Worm (Caenorhabditis elegans) whole organism, L4 larva: ENCODE measurements around the gene akap-1.

Experiments used
- F37D6.2 ChIP-seq: sonication (generic microtip); optimal IDR thresholded peaks from 2 replicates; lab custom pipeline; 2016; ENCODE audit warnings: mild to moderate bottlenecking, missing genetic modification characterization, missing compliant biosample characterization
- R02D3.7 ChIP-seq: fragments of 150-350 bp; sonication (generic microtip); optimal IDR thresholded peaks from 3 replicates; lab custom pipeline; 2014; ENCODE audit warnings: missing biosample characterization, missing genetic modification characterization
- Y5F2A.4 ChIP-seq: fragments of 200-800 bp; sonication (Bioruptor generic); optimal IDR thresholded peaks from 2 replicates; lab custom pipeline; 2018; ENCODE audit warnings: mild to moderate bottlenecking, missing genetic modification characterization, missing compliant biosample characterization
- ZK337.2 ChIP-seq: fragments of 200-800 bp; sonication (Bioruptor generic); IDR thresholded peaks from 2 replicates; pipeline ENCODE4 v1.3.6; 2022; ENCODE audit warnings: missing genetic modification reagents, missing genetic modification characterization, missing compliant biosample characterization
- aha-1 ChIP-seq: fragments of 150-350 bp; peaks from one replicate; lab custom pipeline; 2014; ENCODE audit warnings: missing biosample characterization, missing genetic modification characterization
- aly-2 ChIP-seq: sonication (generic microtip); optimal IDR thresholded peaks from 2 replicates; lab custom pipeline; 2018; ENCODE audit warnings: missing biosample characterization, missing genetic modification characterization
- arid-1 ChIP-seq: fragments of 200-800 bp; sonication (Bioruptor generic); conservative IDR thresholded peaks from 2 replicates; pipeline ENCODE4 v1.3.6; 2022; ENCODE audit warnings: missing genetic modification reagents, missing genetic modification characterization, missing compliant biosample characterization
- ceh-20 ChIP-seq: fragments of 200-800 bp; sonication (Bioruptor generic); IDR thresholded peaks from 2 replicates; pipeline ENCODE4 v1.3.6; 2022; ENCODE audit warnings: missing genetic modification reagents, missing genetic modification characterization, missing compliant biosample characterization
- ceh-28 ChIP-seq: fragments of 150-350 bp; optimal IDR thresholded peaks from 2 replicates; lab custom pipeline; 2014; ENCODE audit warnings: missing biosample characterization, missing genetic modification reagents, missing genetic modification characterization
- ceh-44 ChIP-seq: fragments of 200-800 bp; sonication (Bioruptor generic); IDR thresholded peaks from 2 replicates; pipeline ENCODE4 v1.3.6; 2022; ENCODE audit warnings: missing genetic modification reagents, missing genetic modification characterization, missing compliant biosample characterization
- ceh-82 ChIP-seq: sonication (generic microtip); optimal IDR thresholded peaks from 2 replicates; lab custom pipeline; 2017; ENCODE audit warnings: missing biosample characterization, missing genetic modification characterization
- cey-2 ChIP-seq: sonication (generic microtip); optimal IDR thresholded peaks from 3 replicates; lab custom pipeline; 2017; ENCODE audit warnings: missing genetic modification characterization, mild to moderate bottlenecking, missing compliant biosample characterization, antibody characterized with exemption, borderline replicate concordance; ENCODE audit not compliant: insufficient read depth
- ctbp-1 ChIP-seq: fragments of 200-800 bp; sonication (Bioruptor generic); IDR thresholded peaks from 2 replicates; pipeline ENCODE4 v1.3.6; 2022; ENCODE audit warnings: missing genetic modification reagents, missing genetic modification characterization, missing compliant biosample characterization
- daf-16 ChIP-seq, 3 experiments: sonication (generic microtip); optimal IDR thresholded peaks; 2 replicates each; lab custom pipeline; 2016 to 2017; ENCODE audit warnings: missing genetic modification characterization in 3 of 3, missing genetic modification reagents in 3 of 3, mild to moderate bottlenecking in 2 of 3, missing compliant biosample characterization in 2 of 3, missing biosample characterization in 1 of 3, moderate library complexity in 1 of 3
- dmd-6 ChIP-seq: fragments of 200-800 bp; sonication (Bioruptor generic); IDR thresholded peaks from 2 replicates; pipeline ENCODE4 v1.3.6; 2022; ENCODE audit warnings: missing genetic modification reagents, missing genetic modification characterization, missing compliant biosample characterization
- dmd-8 ChIP-seq: fragments of 200-800 bp; sonication (Bioruptor generic); IDR thresholded peaks from 2 replicates; pipeline ENCODE4 v1.3.6; 2022; ENCODE audit warnings: missing genetic modification characterization, missing compliant biosample characterization
- dve-1 ChIP-seq: sonication (generic microtip); optimal IDR thresholded peaks from 2 replicates; lab custom pipeline; 2017; ENCODE audit warnings: antibody characterized with exemption, mild to moderate bottlenecking, missing genetic modification characterization, missing compliant biosample characterization; ENCODE audit not compliant: insufficient read depth
- egl-27 ChIP-seq: sonication (generic microtip); optimal IDR thresholded peaks from 3 replicates; lab custom pipeline; 2017; ENCODE audit warnings: missing biosample characterization, missing genetic modification reagents, missing genetic modification characterization
- fkh-10 ChIP-seq: fragments of 150-350 bp; optimal IDR thresholded peaks from 2 replicates; lab custom pipeline; 2014; ENCODE audit warnings: missing biosample characterization, missing genetic modification reagents, missing genetic modification characterization
- fos-1 ChIP-seq: fragments of 150-350 bp; optimal IDR thresholded peaks from 2 replicates; lab custom pipeline; 2014; ENCODE audit warnings: missing biosample characterization, missing genetic modification characterization
- gei-8 ChIP-seq: fragments of 200-800 bp; sonication (Bioruptor generic); optimal IDR thresholded peaks from 2 replicates; lab custom pipeline; 2018; ENCODE audit warnings: mild to moderate bottlenecking, missing genetic modification characterization, missing compliant biosample characterization
- hif-1 ChIP-seq, 2 experiments: sonication (generic microtip); optimal IDR thresholded peaks; 2 replicates each; lab custom pipeline; 2016 to 2017; ENCODE audit warnings: missing compliant biosample characterization in 2 of 2, missing genetic modification characterization in 2 of 2, missing genetic modification reagents in 2 of 2, missing genotype in 2 of 2, mild to moderate bottlenecking in 1 of 2
- hlh-11 ChIP-seq: fragments of 200-800 bp; sonication (Bioruptor generic); optimal IDR thresholded peaks from 2 replicates; lab custom pipeline; 2018; ENCODE audit warnings: mild to moderate bottlenecking, missing genetic modification characterization, missing compliant biosample characterization
- lin-15B ChIP-seq: fragments of 150-350 bp; sonication (generic microtip); optimal IDR thresholded peaks from 3 replicates; lab custom pipeline; 2014; ENCODE audit warnings: missing biosample characterization, missing genetic modification characterization
- lir-3 ChIP-seq: sonication (generic microtip); optimal IDR thresholded peaks from 2 replicates; lab custom pipeline; 2016; ENCODE audit warnings: mild to moderate bottlenecking, missing genetic modification characterization, missing compliant biosample characterization
- mdt-29 ChIP-seq: fragments of 200-800 bp; sonication (Bioruptor generic); IDR thresholded peaks from 2 replicates; pipeline ENCODE4 v1.3.6; 2022; ENCODE audit warnings: missing genetic modification reagents, missing genetic modification characterization, missing compliant biosample characterization
- mes-2 ChIP-seq: sonication (generic microtip); optimal IDR thresholded peaks from 2 replicates; lab custom pipeline; 2016; ENCODE audit warnings: missing genotype, mild to moderate bottlenecking, missing genetic modification characterization, missing compliant biosample characterization; ENCODE audit not compliant: poor library complexity, severe bottlenecking
- nhr-10 ChIP-seq: fragments of 150-350 bp; optimal IDR thresholded peaks from 2 replicates; lab custom pipeline; 2014; ENCODE audit warnings: missing biosample characterization, missing genetic modification characterization
- nhr-11 ChIP-seq: fragments of 150-350 bp; optimal IDR thresholded peaks from 2 replicates; lab custom pipeline; 2014; ENCODE audit warnings: missing biosample characterization, missing genetic modification characterization
- nhr-237 ChIP-seq: sonication (generic microtip); optimal IDR thresholded peaks from 2 replicates; lab custom pipeline; 2017; ENCODE audit warnings: missing biosample characterization, missing genetic modification characterization
- nhr-42 ChIP-seq: fragments of 200-800 bp; sonication (Bioruptor generic); IDR thresholded peaks from 2 replicates; pipeline ENCODE4 v1.3.6; 2022; ENCODE audit warnings: missing genetic modification characterization, missing compliant biosample characterization
- nhr-48 ChIP-seq: sonication (generic microtip); optimal IDR thresholded peaks from 2 replicates; lab custom pipeline; 2016; ENCODE audit warnings: mild to moderate bottlenecking, missing genetic modification characterization, missing compliant biosample characterization
- nhr-76 ChIP-seq: fragments of 150-350 bp; optimal IDR thresholded peaks from 2 replicates; lab custom pipeline; 2014; ENCODE audit warnings: missing biosample characterization, missing genetic modification characterization
- php-3 ChIP-seq: fragments of 200-800 bp; sonication (Bioruptor generic); IDR thresholded peaks from 2 replicates; pipeline ENCODE4 v1.3.6; 2022; ENCODE audit warnings: missing genetic modification reagents, missing genetic modification characterization, missing compliant biosample characterization
- pqm-1 ChIP-seq: sonication (generic microtip); optimal IDR thresholded peaks from 2 replicates; lab custom pipeline; 2017; ENCODE audit warnings: missing biosample characterization, missing genetic modification characterization
- rbr-2 ChIP-seq: sonication (generic microtip); optimal IDR thresholded peaks from 2 replicates; lab custom pipeline; 2016; ENCODE audit warnings: missing genotype, missing genetic modification characterization, missing compliant biosample characterization
- set-16 ChIP-seq: fragments of 200-800 bp; sonication (Bioruptor generic); IDR thresholded peaks from 2 replicates; pipeline ENCODE4 v1.3.6; 2022; ENCODE audit warnings: missing genetic modification reagents, missing genetic modification characterization, missing compliant biosample characterization
- snpc-4 ChIP-seq: fragments of 150-350 bp; optimal IDR thresholded peaks from 2 replicates; lab custom pipeline; 2014; ENCODE audit warnings: missing biosample characterization, missing genetic modification characterization
- tra-1 ChIP-seq: fragments of 200-800 bp; sonication (Bioruptor generic); IDR thresholded peaks from 2 replicates; pipeline ENCODE4 v1.3.6; 2022; ENCODE audit warnings: missing genetic modification reagents, missing genetic modification characterization, missing compliant biosample characterization
- unc-62 ChIP-seq, 3 experiments: fragments of 150-350 bp in 1 of 3; sonication (generic microtip); optimal IDR thresholded peaks in 2 of 3; peaks in 1 of 3; 1 replicate in 1 of 3; 2 replicates in 2 of 3; lab custom pipeline; 2014 to 2017; ENCODE audit warnings: missing biosample characterization in 3 of 3, missing genetic modification characterization in 3 of 3, missing genetic modification reagents in 3 of 3, missing genotype in 1 of 3
- zag-1 ChIP-seq: fragments of 150-350 bp; optimal IDR thresholded peaks from 2 replicates; lab custom pipeline; 2014; ENCODE audit warnings: missing biosample characterization, missing genetic modification characterization
- zip-11 ChIP-seq: fragments of 200-800 bp; sonication (Bioruptor generic); IDR thresholded peaks from 2 replicates; pipeline ENCODE4 v1.3.6; 2022; ENCODE audit warnings: missing genetic modification characterization, missing compliant biosample characterization
- ztf-11 ChIP-seq: fragments of 150-350 bp; optimal IDR thresholded peaks from 2 replicates; lab custom pipeline; 2014; ENCODE audit warnings: missing biosample characterization, missing genetic modification characterization
- ztf-7 ChIP-seq: fragments of 150-350 bp; optimal IDR thresholded peaks from 2 replicates; lab custom pipeline; 2014; ENCODE audit warnings: missing biosample characterization, missing genetic modification characterization

The akap-1 gene

ce11 chrIII:6402810-6403209 lies 49.6 kb downstream of the akap-1 start:
- no peak for TF ChIP-seq rbr-2 (tag; lab: Kevin White, UChicago)
- peak; percentile 67 for TF ChIP-seq dmd-6 (GFP tag; lab: Robert Waterston, UW)
- no peak for TF ChIP-seq tra-1 (GFP tag; lab: Robert Waterston, UW)
- TF ChIP-seq unc-62 (GFP tag; optimal IDR thresholded peaks at IDR 0.05 in 1 of 2; lab: Kevin White, UChicago), result peak in 1 of 2 experiments; percentile 83
- no peak for TF ChIP-seq unc-62 (tag; optimal IDR thresholded peaks at IDR 0.05; lab: Kevin White, UChicago)
- TF ChIP-seq aha-1 (tag; lab: Kevin White, UChicago), result peak; percentile 56
- TF ChIP-seq nhr-11 (tag; lab: Kevin White, UChicago), result no peak
- no peak for TF ChIP-seq R02D3.7 (tag; lab: Kevin White, UChicago)
- TF ChIP-seq ceh-28 (tag; lab: Kevin White, UChicago), result no peak
- TF ChIP-seq mdt-29, result peak; percentile 34; the same call in 1 of the 2 replicates
- TF ChIP-seq snpc-4 (tag; lab: Kevin White, UChicago), result no peak

ce11 chrIII:6405121-6405520 lies 51.9 kb downstream of the akap-1 start:
- TF ChIP-seq hlh-11 (tag; lab: Kevin White, UChicago) (peak; percentile 44), ztf-11 (tag; lab: Kevin White, UChicago) (no peak), mes-2 (tag; lab: Kevin White, UChicago) (no peak), set-16 (no peak), arid-1 (GFP tag; lab: Robert Waterston, UW) (no peak), php-3 (GFP tag; lab: Robert Waterston, UW) (no peak), zag-1 (tag; lab: Kevin White, UChicago) (no peak), aly-2 (no peak), nhr-10 (no peak), cey-2 (tag; lab: Kevin White, UChicago) (no peak), gei-8 (GFP tag; lab: Kevin White, UChicago) (no peak), lin-15B (no peak), R02D3.7 (tag; lab: Kevin White, UChicago) (no peak), dmd-8 (GFP tag; lab: Robert Waterston, UW) (no peak), snpc-4 (tag; lab: Kevin White, UChicago) (no peak), ceh-82 (tag; lab: Kevin White, UChicago) (no peak), daf-16 (GFP tag; optimal IDR thresholded peaks at IDR 0.05; lab: Kevin White, UChicago) (peak in 1 of 2 experiments; percentile 41), daf-16 (tag; optimal IDR thresholded peaks at IDR 0.05; lab: Kevin White, UChicago) (no peak), nhr-11 (tag; lab: Kevin White, UChicago) (peak; percentile 52), nhr-76 (no peak), ceh-44 (GFP tag; lab: Robert Waterston, UW) (no peak), nhr-48 (tag; lab: Kevin White, UChicago) (no peak), dve-1 (tag; lab: Kevin White, UChicago) (no peak), tra-1 (GFP tag; lab: Robert Waterston, UW) (no peak), fkh-10 (GFP tag; lab: Kevin White, UChicago) (no peak), fos-1 (tag; lab: Kevin White, UChicago) (no peak), hif-1 (tag; optimal IDR thresholded peaks at IDR 0.05; lab: Kevin White, UChicago) (no peak), F37D6.2 (tag; lab: Kevin White, UChicago) (no peak), ceh-20 (GFP tag; lab: Robert Waterston, UW) (peak; percentile 29; the same call in 1 of the 2 replicates), ZK337.2 (GFP tag; lab: Robert Waterston, UW) (no peak), lir-3 (tag; lab: Kevin White, UChicago) (no peak), nhr-42 (no peak), zip-11 (GFP tag; lab: Robert Waterston, UW) (no peak), ctbp-1 (GFP tag; lab: Robert Waterston, UW) (0 out of 2 replicates have a peak, but pooled peaks have one; percentile 27), nhr-237 (tag; lab: Kevin White, UChicago) (no peak), mdt-29 (no peak), pqm-1 (no peak), ztf-7 (tag; lab: Kevin White, UChicago) (no peak), egl-27 (no peak), Y5F2A.4 (GFP tag; lab: Kevin White, UChicago) (no peak)
